Worm (Caenorhabditis elegans) whole organism, L2 larva: ENCODE data around the gene Y73F8A.5.

Experiments
- blmp-1 ChIP-seq: sonication (generic microtip); optimal IDR thresholded peaks from 2 replicates; lab custom pipeline; 2017; ENCODE audit warnings: missing genetic modification characterization, mild to moderate bottlenecking, missing compliant biosample characterization, antibody characterized with exemption, moderate library complexity; ENCODE audit not compliant: insufficient read depth
- nhr-21 ChIP-seq: fragments of 150-350 bp; optimal IDR thresholded peaks from 2 replicates; lab custom pipeline; 2014; ENCODE audit warnings: missing biosample characterization, missing genetic modification characterization
- nhr-237 ChIP-seq: fragments of 150-350 bp; optimal IDR thresholded peaks from 2 replicates; lab custom pipeline; 2014; ENCODE audit warnings: missing biosample characterization, missing genetic modification characterization
- nhr-25 ChIP-seq: fragments of 150-350 bp; sonication (generic microtip); optimal IDR thresholded peaks from 3 replicates; lab custom pipeline; 2014; ENCODE audit warnings: missing biosample characterization, missing genetic modification characterization
- sma-3 ChIP-seq: sonication (generic microtip); optimal IDR thresholded peaks from 2 replicates; lab custom pipeline; 2016; ENCODE audit warnings: missing genetic modification reagents, missing genetic modification characterization, missing compliant biosample characterization

DNA sequence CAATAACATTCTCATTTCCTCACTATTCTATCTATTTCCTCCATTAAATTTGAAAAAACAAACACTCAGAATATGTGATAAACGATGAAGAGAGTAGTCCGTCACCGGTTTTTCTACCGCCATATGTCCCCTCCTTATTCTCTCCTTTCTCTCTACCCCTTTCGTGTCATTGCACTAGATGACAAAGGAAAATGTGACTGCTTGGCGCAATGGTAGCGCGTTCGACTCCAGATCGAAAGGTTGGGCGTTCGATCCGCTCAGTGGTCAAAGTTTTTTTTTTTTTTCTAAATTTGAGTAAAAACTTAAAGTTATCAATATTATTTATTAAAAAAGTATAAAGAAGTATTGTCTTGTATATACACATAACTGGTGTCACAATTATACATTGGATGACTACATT lies 29.8 kb downstream of the Y73F8A.5 start:
- TF ChIP-seq nhr-25 (no peak), nhr-237 (tag; lab: Kevin White, UChicago) (no peak), sma-3 (no peak), blmp-1 (tag; lab: Kevin White, UChicago) (no peak), nhr-21 (tag; lab: Kevin White, UChicago) (no peak)
